Fruit fly (Drosophila melanogaster): Measurements from ENCODE around the gene Plp.
A peak's percentile ranks its signal among the peaks of the same experiment; 100 is the strongest.

Plp gene

dm6 chr3L:15136659-15137572 is 42.4 kb upstream of the Plp start, which contains the start of gene CG12316 (continued):
- TF ChIP-seq ato (GFP tag; IDR thresholded peaks at IDR 0.05; ENCODE audit: partially characterized antibody) (peak; percentile 36; the same call in 1 of the 2 replicates), CG6175 (GFP tag; IDR thresholded peaks at IDR 0.05) (peak; percentile 61; the same call in 1 of the 3 replicates), CG12219 (GFP tag; optimal IDR thresholded peaks at IDR 0.05) (peak; percentile 95), zfh1 (GFP tag; IDR thresholded peaks at IDR 0.05) (peak; percentile 94), CG3281 (GFP tag; optimal IDR thresholded peaks at IDR 0.05) (peak; percentile 91), wdn (GFP tag; IDR thresholded peaks at IDR 0.05) (peak; percentile 87), luna (GFP tag; optimal IDR thresholded peaks at IDR 0.05) (peak; percentile 77), CG15073 (GFP tag; optimal IDR thresholded peaks at IDR 0.05) (no peak), Trl (optimal IDR thresholded peaks at IDR 0.05) (no peak), Trl (GFP tag; optimal IDR thresholded peaks at IDR 0.05) (peak; percentile 91), CG32532 (GFP tag; IDR thresholded peaks at IDR 0.05) (peak; percentile 73), zen (tag; optimal IDR thresholded peaks at IDR 0.05) (peak; percentile 89), CG4707 (GFP tag; optimal IDR thresholded peaks at IDR 0.05) (peak; percentile 88), usp (GFP tag; optimal IDR thresholded peaks at IDR 0.05) (no peak), CG3163 (GFP tag; optimal IDR thresholded peaks at IDR 0.05) (peak; percentile 76), CG8290 (GFP tag; optimal IDR thresholded peaks at IDR 0.05) (peak; percentile 80), CG8290 (tag; optimal IDR thresholded peaks at IDR 0.05) (peak in 1 of 2 experiments; percentile 85), CG17359 (tag; optimal IDR thresholded peaks at IDR 0.05) (peak; percentile 88), CG10979 (tag; optimal IDR thresholded peaks at IDR 0.05) (peak; percentile 95), NfI (GFP tag; optimal IDR thresholded peaks at IDR 0.05) (peak; percentile 90), CG13424 (tag; optimal IDR thresholded peaks at IDR 0.05) (peak; percentile 93), CG30020 (tag; optimal IDR thresholded peaks at IDR 0.05) (peak; percentile 77), D (optimal IDR thresholded peaks at IDR 0.05) (peak; percentile 23), D (GFP tag; optimal IDR thresholded peaks at IDR 0.05) (peak; percentile 93), CG9609 (GFP tag; optimal IDR thresholded peaks at IDR 0.05) (peak; percentile 93), CG2889 (GFP tag; IDR thresholded peaks at IDR 0.05) (peak; percentile 78), dan (GFP tag; IDR thresholded peaks at IDR 0.05) (no peak), CG8388 (GFP tag; optimal IDR thresholded peaks at IDR 0.05) (peak; percentile 92), Abd-B (GFP tag; optimal IDR thresholded peaks at IDR 0.05) (peak; percentile 77), Kr (GFP tag; optimal IDR thresholded peaks at IDR 0.05) (peak; percentile 72), slp2 (GFP tag; optimal IDR thresholded peaks at IDR 0.05) (peak; percentile 89), CG5180 (GFP tag; optimal IDR thresholded peaks at IDR 0.05) (no peak), ems (GFP tag; optimal IDR thresholded peaks at IDR 0.05) (peak; percentile 95), exex (tag; optimal IDR thresholded peaks at IDR 0.05) (peak; percentile 74), fd96Cb (tag; optimal IDR thresholded peaks at IDR 0.05) (peak; percentile 87), p53 (GFP tag; optimal IDR thresholded peaks at IDR 0.05) (peak; percentile 85), Dip2 (GFP tag; IDR thresholded peaks at IDR 0.05) (no peak), CG13624 (GFP tag; optimal IDR thresholded peaks at IDR 0.05) (peak; percentile 93), Fer3 (tag; optimal IDR thresholded peaks at IDR 0.05) (peak; percentile 89), z (GFP tag; IDR thresholded peaks at IDR 0.05) (peak; percentile 38; the same call in 1 of the 3 replicates), CG12942 (GFP tag; optimal IDR thresholded peaks at IDR 0.05) (peak; percentile 81), H2.0 (GFP tag; IDR thresholded peaks at IDR 0.05) (peak; percentile 77), chif (GFP tag; optimal IDR thresholded peaks at IDR 0.05) (peak; percentile 86 to 92), CG4820 (GFP tag; optimal IDR thresholded peaks at IDR 0.05) (peak; percentile 100), CG13287 (GFP tag; IDR thresholded peaks at IDR 0.05; ENCODE audit: partially characterized antibody) (peak; percentile 87), croc (GFP tag; conservative IDR thresholded peaks at IDR 0.05) (peak; percentile 76), NC2β (GFP tag; optimal IDR thresholded peaks at IDR 0.05) (peak; percentile 83), pita (GFP tag; optimal IDR thresholded peaks at IDR 0.05) (no peak), Rx (GFP tag; IDR thresholded peaks at IDR 0.05) (peak; percentile 80)

All from whole organism, embryonic.